Fruit fly (Drosophila melanogaster): Measurements from ENCODE around the gene CG7215.

The CG7215 gene

dm6 chr3R:18168929-18169350 is 1.9 kb upstream of the CG7215 start (continued):
- no peak for TF ChIP-seq CG17186 (GFP tag; optimal IDR thresholded peaks at IDR 0.05)
- TF ChIP-seq pros (GFP tag; optimal IDR thresholded peaks at IDR 0.05) = no peak
- no peak for TF ChIP-seq Fer2 (tag; optimal IDR thresholded peaks at IDR 0.05)
- no peak for TF ChIP-seq pb (GFP tag; optimal IDR thresholded peaks at IDR 0.05)
- no peak for TF ChIP-seq CG7556 (GFP tag; optimal IDR thresholded peaks at IDR 0.05)
- TF ChIP-seq CG15011 (GFP tag; optimal IDR thresholded peaks at IDR 0.05) = no peak
- TF ChIP-seq Hsf (GFP tag; optimal IDR thresholded peaks at IDR 0.05) = peak; percentile 10
- TF ChIP-seq CG5953 (GFP tag; IDR thresholded peaks at IDR 0.05) = 0 out of 2 replicates have a peak, but pooled peaks have one; percentile 5
- TF ChIP-seq CG7928 (GFP tag; optimal IDR thresholded peaks at IDR 0.05) = no peak
- TF ChIP-seq fd3F (GFP tag; optimal IDR thresholded peaks at IDR 0.05) = no peak
- no peak for TF ChIP-seq dmrt11E (tag; optimal IDR thresholded peaks at IDR 0.05)
- TF ChIP-seq gfzf (GFP tag; optimal IDR thresholded peaks at IDR 0.05) = no peak
- TF ChIP-seq gt (GFP tag; IDR thresholded peaks at IDR 0.05) = no peak
- no peak for TF ChIP-seq fru (optimal IDR thresholded peaks at IDR 0.05)
- TF ChIP-seq insv (GFP tag; optimal IDR thresholded peaks at IDR 0.05) = peak; percentile 85 to 97
- no peak for TF ChIP-seq rib (GFP tag; IDR thresholded peaks at IDR 0.05)
- no peak for TF ChIP-seq CG18764 (GFP tag; optimal IDR thresholded peaks at IDR 0.05)
- TF ChIP-seq D (optimal IDR thresholded peaks at IDR 0.05) = no peak
- TF ChIP-seq D (GFP tag; optimal IDR thresholded peaks at IDR 0.05) = no peak
- no peak for TF ChIP-seq CG3281 (GFP tag; optimal IDR thresholded peaks at IDR 0.05)
- TF ChIP-seq CG14441 (GFP tag; IDR thresholded peaks at IDR 0.05) = no peak
- TF ChIP-seq pnt (GFP tag; optimal IDR thresholded peaks at IDR 0.05) = no peak
- no peak for TF ChIP-seq usp (GFP tag; optimal IDR thresholded peaks at IDR 0.05)
- TF ChIP-seq az2 (GFP tag; optimal IDR thresholded peaks at IDR 0.05) = peak; percentile 9
- peak; percentile 14 for TF ChIP-seq D19A (tag; optimal IDR thresholded peaks at IDR 0.05)
- peak; percentile 20 for TF ChIP-seq CG17829 (tag; optimal IDR thresholded peaks at IDR 0.05)
- TF ChIP-seq CG17359 (tag; optimal IDR thresholded peaks at IDR 0.05) = peak; percentile 22
- TF ChIP-seq jumu (GFP tag; optimal IDR thresholded peaks at IDR 0.05) = no peak
- no peak for TF ChIP-seq CG7963 (GFP tag; IDR thresholded peaks at IDR 0.05; ENCODE audit: partially characterized antibody)
- TF ChIP-seq Tbp (GFP tag; optimal IDR thresholded peaks at IDR 0.05) = no peak
- TF ChIP-seq fd64A (GFP tag; optimal IDR thresholded peaks at IDR 0.05) = no peak
- peak in 1 of 2 experiments; percentile 35 for TF ChIP-seq dpn (GFP tag; optimal IDR thresholded peaks at IDR 0.05)
- TF ChIP-seq tll (GFP tag; optimal IDR thresholded peaks at IDR 0.05) = no peak
- peak; percentile 67 for TF ChIP-seq CG17802 (tag; optimal IDR thresholded peaks at IDR 0.05)
- TF ChIP-seq tin (GFP tag; optimal IDR thresholded peaks at IDR 0.05) = no peak
- peak; percentile 11 for TF ChIP-seq ATbp (GFP tag; optimal IDR thresholded peaks at IDR 0.05)
- TF ChIP-seq YL-1 (GFP tag; optimal IDR thresholded peaks at IDR 0.05) = no peak
- peak; percentile 28; the same call in 1 of the 3 replicates for TF ChIP-seq row (GFP tag; IDR thresholded peaks at IDR 0.05)
- TF ChIP-seq her (GFP tag; optimal IDR thresholded peaks at IDR 0.05) = no peak
- no peak for TF ChIP-seq schlank (tag; optimal IDR thresholded peaks at IDR 0.05)
- no peak for TF ChIP-seq sqz (GFP tag; optimal IDR thresholded peaks at IDR 0.05)
- TF ChIP-seq unpg (GFP tag; optimal IDR thresholded peaks at IDR 0.05) = peak; percentile 9
- peak; percentile 38 for TF ChIP-seq CG1603 (tag; optimal IDR thresholded peaks at IDR 0.05)
- TF ChIP-seq GATAe (GFP tag; conservative IDR thresholded peaks at IDR 0.05) = no peak
- TF ChIP-seq CG12391 (tag; optimal IDR thresholded peaks at IDR 0.05) = peak; percentile 4
- TF ChIP-seq CG2712 (tag; optimal IDR thresholded peaks at IDR 0.05) = no peak
- TF ChIP-seq luna (GFP tag; optimal IDR thresholded peaks at IDR 0.05) = no peak
- peak; percentile 90 for TF ChIP-seq CG11696 (GFP tag; IDR thresholded peaks at IDR 0.05)
- TF ChIP-seq Nf-YA (GFP tag; IDR thresholded peaks at IDR 0.05) = no peak
- TF ChIP-seq CG17361 (GFP tag; IDR thresholded peaks at IDR 0.05) = no peak
- TF ChIP-seq Ssrp (tag; optimal IDR thresholded peaks at IDR 0.05) = no peak
- TF ChIP-seq trh (GFP tag; optimal IDR thresholded peaks at IDR 0.05) = no peak
